Comparison of ENCODE assay signal across 1 fruit fly cellular context in genomic region chrX:8536649-8537048, dm6.
TF ChIP-seq lines count a peak whose summit lies in the region.

No protein-coding gene starts in this region.

TF ChIP-seq in whole organism, embryonic, 481 proteins besides CTCF, POLR2A, EP300 and RAD21 (continued from another document and continues in another):
- TF ChIP-seq CG5245 (GFP tag; optimal IDR thresholded peaks at IDR 0.05; lab: Kevin White, UChicago) (no peak), Asciz (GFP tag; optimal IDR thresholded peaks at IDR 0.05; lab: Kevin White, UChicago) (no peak), CG13624 (GFP tag; optimal IDR thresholded peaks at IDR 0.05; lab: Kevin White, UChicago) (no peak), amos (GFP tag; IDR thresholded peaks at IDR 0.05; lab: Robert Waterston, UW; ENCODE audit: partially characterized antibody) (no peak), Side (GFP tag; optimal IDR thresholded peaks at IDR 0.05; lab: Kevin White, UChicago) (peak; percentile 23), CG2678 (tag; optimal IDR thresholded peaks at IDR 0.05; lab: Kevin White, UChicago) (peak; percentile 61), CG12744 (GFP tag; optimal IDR thresholded peaks at IDR 0.05; lab: Kevin White, UChicago) (no peak), CG11247 (GFP tag; IDR thresholded peaks at IDR 0.05; lab: Robert Waterston, UW) (no peak), insv (GFP tag; optimal IDR thresholded peaks at IDR 0.05; lab: Kevin White, UChicago) (no peak), Bgb (GFP tag; IDR thresholded peaks at IDR 0.05; lab: Robert Waterston, UW; ENCODE audit: partially characterized antibody) (no peak), Hand (GFP tag; optimal IDR thresholded peaks at IDR 0.05; lab: Kevin White, UChicago) (no peak), tin (GFP tag; optimal IDR thresholded peaks at IDR 0.05; lab: Kevin White, UChicago) (no peak), CG10147 (GFP tag; optimal IDR thresholded peaks at IDR 0.05; lab: Kevin White, UChicago) (no peak), Myb (GFP tag; optimal IDR thresholded peaks at IDR 0.05; lab: Kevin White, UChicago) (peak; percentile 9), sqz (GFP tag; optimal IDR thresholded peaks at IDR 0.05; lab: Kevin White, UChicago) (no peak), prd (optimal IDR thresholded peaks at IDR 0.05; lab: Kevin White, UChicago) (no peak), prd (GFP tag; IDR thresholded peaks at IDR 0.05; lab: Robert Waterston, UW) (peak; percentile 49; the same call in 1 of the 3 replicates), rib (GFP tag; IDR thresholded peaks at IDR 0.05; lab: Robert Waterston, UW) (no peak), YL-1 (GFP tag; optimal IDR thresholded peaks at IDR 0.05; lab: Kevin White, UChicago) (no peak), CG7839 (tag; optimal IDR thresholded peaks at IDR 0.05; lab: Kevin White, UChicago) (peak; percentile 57), br (optimal IDR thresholded peaks at IDR 0.05; lab: Kevin White, UChicago) (no peak), CG31224 (GFP tag; IDR thresholded peaks at IDR 0.05; lab: Robert Waterston, UW) (no peak), maf-S (GFP tag; optimal IDR thresholded peaks at IDR 0.05; lab: Kevin White, UChicago) (no peak), oc (tag; optimal IDR thresholded peaks at IDR 0.05; lab: Kevin White, UChicago) (no peak), vfl (GFP tag; optimal IDR thresholded peaks at IDR 0.05; lab: Kevin White, UChicago) (no peak), Hr39 (optimal IDR thresholded peaks at IDR 0.05; lab: Kevin White, UChicago) (no peak), Med (GFP tag; lab: Kevin White, UChicago) (peak; percentile 85), unpg (GFP tag; optimal IDR thresholded peaks at IDR 0.05; lab: Kevin White, UChicago) (peak; percentile 10), sima (GFP tag; optimal IDR thresholded peaks at IDR 0.05; lab: Kevin White, UChicago) (no peak), CG4360 (GFP tag; IDR thresholded peaks at IDR 0.05; lab: Robert Waterston, UW) (no peak), Elba2 (GFP tag; optimal IDR thresholded peaks at IDR 0.05; lab: Kevin White, UChicago) (no peak), CG9797 (GFP tag; optimal IDR thresholded peaks at IDR 0.05; lab: Kevin White, UChicago) (no peak), CG15514 (GFP tag; optimal IDR thresholded peaks at IDR 0.05; lab: Kevin White, UChicago) (peak; percentile 0), CG16779 (GFP tag; IDR thresholded peaks at IDR 0.05; lab: Robert Waterston, UW) (no peak), CG4820 (GFP tag; optimal IDR thresholded peaks at IDR 0.05; lab: Kevin White, UChicago) (no peak), CG12659 (GFP tag; optimal IDR thresholded peaks at IDR 0.05; lab: Kevin White, UChicago) (no peak), CG32767 (GFP tag; IDR thresholded peaks at IDR 0.05; lab: Robert Waterston, UW) (no peak), CG7928 (GFP tag; optimal IDR thresholded peaks at IDR 0.05; lab: Kevin White, UChicago) (no peak), CG18011 (GFP tag; optimal IDR thresholded peaks at IDR 0.05; lab: Kevin White, UChicago) (no peak), exex (tag; optimal IDR thresholded peaks at IDR 0.05; lab: Kevin White, UChicago) (no peak), CG13894 (tag; optimal IDR thresholded peaks at IDR 0.05; lab: Kevin White, UChicago) (no peak), Hr51 (GFP tag; optimal IDR thresholded peaks at IDR 0.05; lab: Kevin White, UChicago) (peak in 1 of 2 experiments; percentile 48), sd (tag; optimal IDR thresholded peaks at IDR 0.05; lab: Kevin White, UChicago) (no peak), CG12104 (GFP tag; optimal IDR thresholded peaks at IDR 0.05; lab: Kevin White, UChicago) (no peak), her (GFP tag; optimal IDR thresholded peaks at IDR 0.05; lab: Kevin White, UChicago) (peak; percentile 14), CG30403 (GFP tag; optimal IDR thresholded peaks at IDR 0.05; lab: Kevin White, UChicago) (peak; percentile 4), sens-2 (GFP tag; IDR thresholded peaks at IDR 0.05; lab: Robert Waterston, UW) (no peak), tup (GFP tag; optimal IDR thresholded peaks at IDR 0.05; lab: Kevin White, UChicago) (no peak), jumu (GFP tag; optimal IDR thresholded peaks at IDR 0.05; lab: Kevin White, UChicago) (no peak), Blimp-1 (GFP tag; optimal IDR thresholded peaks at IDR 0.05; lab: Kevin White, UChicago) (no peak), CG17361 (GFP tag; IDR thresholded peaks at IDR 0.05; lab: Robert Waterston, UW) (no peak), ind (GFP tag; optimal IDR thresholded peaks at IDR 0.05; lab: Kevin White, UChicago) (peak; percentile 24), CG17328 (GFP tag; IDR thresholded peaks at IDR 0.05; lab: Robert Waterston, UW) (0 out of 2 replicates have a peak, but pooled peaks have one; percentile 15), CG15011 (GFP tag; optimal IDR thresholded peaks at IDR 0.05; lab: Kevin White, UChicago) (no peak), fd64A (GFP tag; optimal IDR thresholded peaks at IDR 0.05; lab: Kevin White, UChicago) (no peak), lilli (GFP tag; optimal IDR thresholded peaks at IDR 0.05; lab: Kevin White, UChicago) (peak; percentile 58), sim (GFP tag; IDR thresholded peaks at IDR 0.05; lab: Robert Waterston, UW) (no peak), ato (GFP tag; IDR thresholded peaks at IDR 0.05; lab: Robert Waterston, UW; ENCODE audit: partially characterized antibody) (no peak), hkb (optimal IDR thresholded peaks at IDR 0.05; lab: Kevin White, UChicago) (no peak), hkb (GFP tag; IDR thresholded peaks at IDR 0.05; lab: Robert Waterston, UW) (peak; percentile 58; the same call in 1 of the 2 replicates), Fer2 (tag; optimal IDR thresholded peaks at IDR 0.05; lab: Kevin White, UChicago) (no peak), CG3838 (GFP tag; optimal IDR thresholded peaks at IDR 0.05; lab: Kevin White, UChicago) (no peak), CG42726 (GFP tag; IDR thresholded peaks at IDR 0.05; lab: Robert Waterston, UW; ENCODE audit: partially characterized antibody) (no peak), Oli (tag; optimal IDR thresholded peaks at IDR 0.05; lab: Kevin White, UChicago) (no peak), CG17912 (GFP tag; optimal IDR thresholded peaks at IDR 0.05; lab: Kevin White, UChicago) (no peak), schlank (tag; optimal IDR thresholded peaks at IDR 0.05; lab: Kevin White, UChicago) (no peak), CG11093 (GFP tag; IDR thresholded peaks at IDR 0.05; lab: Robert Waterston, UW) (no peak), ttk (GFP tag; IDR thresholded peaks at IDR 0.05; lab: Robert Waterston, UW) (peak; percentile 60), CG14014 (GFP tag; IDR thresholded peaks at IDR 0.05; lab: Robert Waterston, UW) (0 out of 2 replicates have a peak, but pooled peaks have one; percentile 40), Nf-YB (GFP tag; optimal IDR thresholded peaks at IDR 0.05; lab: Kevin White, UChicago) (no peak), Tbp (GFP tag; optimal IDR thresholded peaks at IDR 0.05; lab: Kevin White, UChicago) (no peak), CG12219 (GFP tag; optimal IDR thresholded peaks at IDR 0.05; lab: Kevin White, UChicago) (no peak), dmrt11E (tag; optimal IDR thresholded peaks at IDR 0.05; lab: Kevin White, UChicago) (no peak), zfh1 (GFP tag; IDR thresholded peaks at IDR 0.05; lab: Robert Waterston, UW) (peak; percentile 40; the same call in 1 of the 3 replicates), CG10366 (GFP tag; IDR thresholded peaks at IDR 0.05; lab: Robert Waterston, UW) (no peak), CG9727 (GFP tag; optimal IDR thresholded peaks at IDR 0.05; lab: Kevin White, UChicago) (no peak), HHEX (GFP tag; optimal IDR thresholded peaks at IDR 0.05; lab: Kevin White, UChicago) (peak; percentile 26), Kr (GFP tag; optimal IDR thresholded peaks at IDR 0.05; lab: Kevin White, UChicago) (no peak), cato (GFP tag; optimal IDR thresholded peaks at IDR 0.05; lab: Kevin White, UChicago; ENCODE audit: borderline replicate concordance) (no peak), Dfd (GFP tag; optimal IDR thresholded peaks at IDR 0.05; lab: Kevin White, UChicago) (no peak), CG33557 (GFP tag; optimal IDR thresholded peaks at IDR 0.05; lab: Kevin White, UChicago) (no peak), psq (GFP tag; optimal IDR thresholded peaks at IDR 0.05; lab: Kevin White, UChicago) (no peak), CG10267 (tag; optimal IDR thresholded peaks at IDR 0.05; lab: Kevin White, UChicago) (no peak), inv (GFP tag; IDR thresholded peaks at IDR 0.05; lab: Robert Waterston, UW; ENCODE audit: partially characterized antibody) (no peak), Six4 (GFP tag; optimal IDR thresholded peaks at IDR 0.05; lab: Kevin White, UChicago) (no peak), Deaf1 (tag; optimal IDR thresholded peaks at IDR 0.05; lab: Kevin White, UChicago) (no peak), Ssrp (tag; optimal IDR thresholded peaks at IDR 0.05; lab: Kevin White, UChicago) (no peak), CG3995 (GFP tag; optimal IDR thresholded peaks at IDR 0.05; lab: Kevin White, UChicago) (no peak), Xbp1 (GFP tag; optimal IDR thresholded peaks at IDR 0.05; lab: Kevin White, UChicago) (peak; percentile 21), CG12942 (GFP tag; optimal IDR thresholded peaks at IDR 0.05; lab: Kevin White, UChicago) (no peak), ems (GFP tag; optimal IDR thresholded peaks at IDR 0.05; lab: Kevin White, UChicago) (no peak), Vsx1 (GFP tag; optimal IDR thresholded peaks at IDR 0.05; lab: Kevin White, UChicago) (no peak), CG4424 (GFP tag; optimal IDR thresholded peaks at IDR 0.05; lab: Kevin White, UChicago) (no peak), CG17186 (GFP tag; optimal IDR thresholded peaks at IDR 0.05; lab: Kevin White, UChicago) (no peak), chinmo (GFP tag; IDR thresholded peaks at IDR 0.05; lab: Robert Waterston, UW; ENCODE audit: partially characterized antibody) (no peak), toy (GFP tag; IDR thresholded peaks at IDR 0.05; lab: Robert Waterston, UW) (no peak), jigr1 (GFP tag; IDR thresholded peaks at IDR 0.05; lab: Robert Waterston, UW) (no peak), CG4854 (GFP tag; optimal IDR thresholded peaks at IDR 0.05; lab: Kevin White, UChicago) (no peak), gt (GFP tag; IDR thresholded peaks at IDR 0.05; lab: Robert Waterston, UW) (no peak), CG6683 (GFP tag; optimal IDR thresholded peaks at IDR 0.05; lab: Kevin White, UChicago) (no peak), Atf6 (GFP tag; IDR thresholded peaks at IDR 0.05; lab: Robert Waterston, UW) (peak; percentile 50; the same call in 1 of the 2 replicates), Usf (GFP tag; optimal IDR thresholded peaks at IDR 0.05; lab: Kevin White, UChicago) (no peak), caup (GFP tag; optimal IDR thresholded peaks at IDR 0.05; lab: Kevin White, UChicago; ENCODE audit: severe bottlenecking) (no peak), Opbp (GFP tag; IDR thresholded peaks at IDR 0.05; lab: Robert Waterston, UW; ENCODE audit: partially characterized antibody) (no peak), zfh2 (GFP tag; optimal IDR thresholded peaks at IDR 0.05; lab: Kevin White, UChicago) (no peak), CG18262 (tag; optimal IDR thresholded peaks at IDR 0.05; lab: Kevin White, UChicago) (no peak), CG6813 (GFP tag; optimal IDR thresholded peaks at IDR 0.05; lab: Kevin White, UChicago) (no peak), otp (GFP tag; IDR thresholded peaks at IDR 0.05; lab: Robert Waterston, UW) (no peak), CG8359 (GFP tag; optimal IDR thresholded peaks at IDR 0.05; lab: Kevin White, UChicago; ENCODE audit: borderline replicate concordance) (no peak), BtbVII (GFP tag; optimal IDR thresholded peaks at IDR 0.05; lab: Kevin White, UChicago) (peak; percentile 14), CG6791 (GFP tag; IDR thresholded peaks at IDR 0.05; lab: Robert Waterston, UW; ENCODE audit: partially characterized antibody) (no peak), tna (GFP tag; IDR thresholded peaks at IDR 0.05; lab: Robert Waterston, UW; ENCODE audit: partially characterized antibody) (no peak), tx (GFP tag; optimal IDR thresholded peaks at IDR 0.05; lab: Kevin White, UChicago) (no peak), Ets97D (GFP tag; optimal IDR thresholded peaks at IDR 0.05; lab: Kevin White, UChicago) (no peak), HmgZ (tag; optimal IDR thresholded peaks at IDR 0.05; lab: Kevin White, UChicago) (no peak), sens (GFP tag; lab: Kevin White, UChicago) (peak; percentile 90), Max (GFP tag; optimal IDR thresholded peaks at IDR 0.05; lab: Kevin White, UChicago) (no peak), sug (tag; optimal IDR thresholded peaks at IDR 0.05; lab: Kevin White, UChicago) (no peak), kni (GFP tag; optimal IDR thresholded peaks at IDR 0.05; lab: Kevin White, UChicago) (no peak), CG8944 (GFP tag; optimal IDR thresholded peaks at IDR 0.05; lab: Kevin White, UChicago) (no peak), CG17385 (GFP tag; optimal IDR thresholded peaks at IDR 0.05; lab: Kevin White, UChicago) (peak; percentile 14), vnd (GFP tag; IDR thresholded peaks at IDR 0.05; lab: Robert Waterston, UW; ENCODE audit: partially characterized antibody) (no peak), MBD-R2 (GFP tag; IDR thresholded peaks at IDR 0.05; lab: Robert Waterston, UW) (no peak), CG12071 (GFP tag; optimal IDR thresholded peaks at IDR 0.05; lab: Kevin White, UChicago) (peak; percentile 8), NC2α (GFP tag; optimal IDR thresholded peaks at IDR 0.05; lab: Kevin White, UChicago) (no peak), E2f1 (GFP tag; IDR thresholded peaks at IDR 0.05; lab: Robert Waterston, UW) (no peak), Spps (tag; optimal IDR thresholded peaks at IDR 0.05; lab: Kevin White, UChicago) (no peak), CG10274 (GFP tag; optimal IDR thresholded peaks at IDR 0.05; lab: Kevin White, UChicago) (no peak), CG1233 (GFP tag; optimal IDR thresholded peaks at IDR 0.05; lab: Kevin White, UChicago) (no peak), CG5953 (GFP tag; IDR thresholded peaks at IDR 0.05; lab: Robert Waterston, UW) (no peak), HLHmδ (GFP tag; optimal IDR thresholded peaks at IDR 0.05; lab: Kevin White, UChicago) (no peak), lmd (GFP tag; IDR thresholded peaks at IDR 0.05; lab: Robert Waterston, UW) (peak; percentile 52; the same call in 1 of the 2 replicates), ase (GFP tag; IDR thresholded peaks at IDR 0.05; lab: Robert Waterston, UW) (no peak), CG2129 (GFP tag; IDR thresholded peaks at IDR 0.05; lab: Robert Waterston, UW; ENCODE audit: partially characterized antibody) (no peak), Mrtf (GFP tag; IDR thresholded peaks at IDR 0.05; lab: Robert Waterston, UW) (peak; percentile 58; the same call in 2 of the 3 replicates), yki (optimal IDR thresholded peaks at IDR 0.05; lab: Kevin White, UChicago) (no peak), CG16863 (GFP tag; optimal IDR thresholded peaks at IDR 0.05; lab: Kevin White, UChicago) (no peak)
